Fruit fly (Drosophila melanogaster) whole organism, wandering third instar larva: ENCODE results near the gene Argk2.

Experiments
- Abd-B ChIP-seq: fragments of >200 bp; optimal IDR thresholded peaks from 2 replicates; lab custom pipeline; 2017; ENCODE audit warnings: missing biosample characterization, missing genetic modification characterization
- CG32264 ChIP-seq: fragments of 200-800 bp; sonication (Bioruptor generic); optimal IDR thresholded peaks from 2 replicates; lab custom pipeline; 2016; ENCODE audit warnings: missing biosample characterization, missing genetic modification characterization
- CG9705 ChIP-seq: fragments of 200-800 bp; sonication (Bioruptor generic); optimal IDR thresholded peaks from 2 replicates; lab custom pipeline; 2018; ENCODE audit warnings: missing biosample characterization, mild to moderate bottlenecking, missing genetic modification characterization
- CrebA ChIP-seq: fragments of 200-800 bp; sonication (Bioruptor generic); optimal IDR thresholded peaks from 2 replicates; lab custom pipeline; 2016; ENCODE audit warnings: missing biosample characterization, mild to moderate bottlenecking, missing genetic modification characterization, borderline replicate concordance
- Dfd ChIP-seq: fragments of >200 bp; optimal IDR thresholded peaks from 2 replicates; lab custom pipeline; 2017; ENCODE audit warnings: missing biosample characterization, missing genetic modification characterization
- Dif ChIP-seq: fragments of 200-275, 200-300 bp; sonication (Bioruptor generic); optimal IDR thresholded peaks from 2 replicates; lab custom pipeline; 2018; ENCODE audit warnings: missing biosample characterization, missing genetic modification characterization; ENCODE audit not compliant: partially characterized antibody
- GATAd ChIP-seq: sonication (Bioruptor generic); optimal IDR thresholded peaks from 2 replicates; lab custom pipeline; 2016; ENCODE audit warnings: missing biosample characterization, missing genetic modification characterization
- Hnf4 ChIP-seq: fragments of 200-800 bp; sonication (Bioruptor generic); optimal IDR thresholded peaks from 2 replicates; lab custom pipeline; 2016; ENCODE audit warnings: missing biosample characterization, mild to moderate bottlenecking, missing genetic modification characterization
- Hr78 ChIP-seq: fragments of >200 bp; optimal IDR thresholded peaks from 2 replicates; lab custom pipeline; 2017; ENCODE audit warnings: missing biosample characterization, missing genetic modification characterization
- Hr83 ChIP-seq: fragments of 200-300 bp; sonication (Bioruptor generic); optimal IDR thresholded peaks from 2 replicates; lab custom pipeline; 2016; ENCODE audit warnings: missing biosample characterization, mild to moderate bottlenecking, missing genetic modification characterization, moderate library complexity; ENCODE audit not compliant: poor library complexity, severe bottlenecking
- Jra ChIP-seq: sonication (Bioruptor generic); optimal IDR thresholded peaks from 2 replicates; lab custom pipeline; 2016; ENCODE audit warnings: missing biosample characterization, missing genetic modification characterization
- Mio ChIP-seq: sonication (Bioruptor generic); optimal IDR thresholded peaks from 2 replicates; lab custom pipeline; 2016; ENCODE audit warnings: missing biosample characterization, missing genetic modification characterization
- Myc ChIP-seq: fragments of >200 bp; optimal IDR thresholded peaks from 2 replicates; lab custom pipeline; 2017
- N ChIP-seq: fragments of >200 bp; optimal IDR thresholded peaks from 2 replicates; lab custom pipeline; 2018; ENCODE audit warnings: missing biosample characterization, missing external identifiers, missing genetic modification characterization
- OdsH ChIP-seq: fragments of 200-800 bp; sonication (Bioruptor generic); optimal IDR thresholded peaks from 2 replicates; lab custom pipeline; 2016; ENCODE audit warnings: missing biosample characterization, mild to moderate bottlenecking, missing genetic modification characterization
- Rel ChIP-seq, 2 experiments: fragments of 200-800 bp; sonication (Bioruptor generic) in 1 of 2; optimal IDR thresholded peaks; 2 replicates in 1 of 2; 3 replicates in 1 of 2; lab custom pipeline; 2016 to 2019; ENCODE audit warnings: mild to moderate bottlenecking in 2 of 2, missing biosample characterization in 2 of 2, missing genetic modification characterization in 2 of 2, moderate library complexity in 1 of 2
- Sp1 ChIP-seq: fragments of 200-800 bp; sonication (Bioruptor generic); optimal IDR thresholded peaks from 3 replicates; lab custom pipeline; 2019; ENCODE audit warnings: missing biosample characterization, mild to moderate bottlenecking, missing genetic modification characterization, moderate library complexity
- Vsx2 ChIP-seq: fragments of 200-300, 225-300 bp; sonication (Bioruptor generic); optimal IDR thresholded peaks from 2 replicates; lab custom pipeline; 2018; ENCODE audit warnings: missing biosample characterization, missing genetic modification characterization; ENCODE audit not compliant: partially characterized antibody
- br ChIP-seq: fragments of 200-800 bp; sonication (Bioruptor generic); optimal IDR thresholded peaks from 2 replicates; lab custom pipeline; 2016; ENCODE audit warnings: missing biosample characterization, missing genetic modification characterization
- dl ChIP-seq, 2 experiments: fragments of 175-275, 200-275 bp in 1 of 2; fragments of 200-275 bp in 1 of 2; sonication (Bioruptor generic); optimal IDR thresholded peaks; lab custom pipeline; 2018; ENCODE audit warnings: mild to moderate bottlenecking in 2 of 2, missing biosample characterization in 2 of 2, missing genetic modification characterization in 2 of 2, moderate library complexity in 2 of 2; ENCODE audit not compliant: partially characterized antibody in 2 of 2, insufficient read depth in 1 of 2
- dmrt93B ChIP-seq: fragments of 200-800 bp; sonication (Bioruptor generic); optimal IDR thresholded peaks from 2 replicates; lab custom pipeline; 2018; ENCODE audit warnings: missing biosample characterization, mild to moderate bottlenecking, missing genetic modification characterization
- dsf ChIP-seq: sonication (Bioruptor generic); optimal IDR thresholded peaks from 2 replicates; lab custom pipeline; 2016; ENCODE audit warnings: missing biosample characterization, missing genetic modification characterization, borderline replicate concordance
- ey ChIP-seq: fragments of 200-800 bp; sonication (Bioruptor generic); optimal IDR thresholded peaks from 2 replicates; lab custom pipeline; 2016; ENCODE audit warnings: missing biosample characterization, missing genetic modification characterization
- foxo ChIP-seq, 2 experiments: fragments of 200-800 bp; sonication (Bioruptor generic); optimal IDR thresholded peaks; 2 replicates in 1 of 2; 3 replicates in 1 of 2; lab custom pipeline; 2016 to 2017; ENCODE audit warnings: missing biosample characterization in 2 of 2, missing genetic modification characterization in 2 of 2
- fru ChIP-seq: fragments of 200-800 bp; sonication (Bioruptor generic); optimal IDR thresholded peaks from 3 replicates; lab custom pipeline; 2016; ENCODE audit warnings: missing biosample characterization, mild to moderate bottlenecking, missing genetic modification characterization
- h ChIP-seq: fragments of 200-800 bp; sonication (Bioruptor generic); optimal IDR thresholded peaks from 3 replicates; lab custom pipeline; 2016; ENCODE audit warnings: missing biosample characterization, mild to moderate bottlenecking, missing genetic modification characterization
- jim ChIP-seq: fragments of 175-275, 200-325 bp; sonication (Bioruptor generic); optimal IDR thresholded peaks from 2 replicates; lab custom pipeline; 2016; ENCODE audit warnings: missing biosample characterization, mild to moderate bottlenecking, missing genetic modification characterization
- lola ChIP-seq: fragments of >200 bp; optimal IDR thresholded peaks from 2 replicates; lab custom pipeline; 2017; ENCODE audit warnings: missing biosample characterization, missing genetic modification characterization
- pan ChIP-seq: fragments of >200 bp; optimal IDR thresholded peaks from 2 replicates; lab custom pipeline; 2017
- psq ChIP-seq: fragments of 200-800 bp; sonication (Bioruptor generic); optimal IDR thresholded peaks from 3 replicates; lab custom pipeline; 2017; ENCODE audit warnings: missing biosample characterization, mild to moderate bottlenecking, missing genetic modification characterization, moderate library complexity
- rgr ChIP-seq: fragments of 200-800 bp; sonication (Bioruptor generic); optimal IDR thresholded peaks from 3 replicates; lab custom pipeline; 2016; ENCODE audit warnings: missing biosample characterization, mild to moderate bottlenecking, missing genetic modification characterization
- sage ChIP-seq: fragments of 200-800 bp; sonication (Bioruptor generic); optimal IDR thresholded peaks from 2 replicates; lab custom pipeline; 2016; ENCODE audit warnings: missing biosample characterization, mild to moderate bottlenecking, missing genetic modification characterization
- sv ChIP-seq: fragments of 200-800 bp; sonication (Bioruptor generic); optimal IDR thresholded peaks from 3 replicates; lab custom pipeline; 2016; ENCODE audit warnings: missing biosample characterization, missing genetic modification characterization
- tai ChIP-seq: sonication (Bioruptor generic); optimal IDR thresholded peaks from 2 replicates; lab custom pipeline; 2016; ENCODE audit warnings: missing biosample characterization, missing genetic modification characterization
- usp ChIP-seq: fragments of >200 bp; optimal IDR thresholded peaks from 2 replicates; lab custom pipeline; 2017; ENCODE audit warnings: missing biosample characterization, missing genetic modification characterization
- woc ChIP-seq: sonication (Bioruptor generic); optimal IDR thresholded peaks from 2 replicates; lab custom pipeline; 2016; ENCODE audit warnings: missing biosample characterization, mild to moderate bottlenecking, missing genetic modification characterization

The Argk2 gene

dm6 chr3L:9057429-9058088, 10.3 kb downstream of the Argk2 start (continued):
- TF ChIP-seq Rel (GFP tag; optimal IDR thresholded peaks at IDR 0.05; lab: Kevin White, UChicago) (peak; percentile 90), Rel (tag; optimal IDR thresholded peaks at IDR 0.05; lab: Kevin White, UChicago) (peak; percentile 87), dmrt93B (GFP tag; lab: Kevin White, UChicago) (peak; percentile 93), jim (GFP tag; lab: Kevin White, UChicago) (no peak), Hr78 (GFP tag; lab: Kevin White, UChicago) (no peak), h (GFP tag; lab: Kevin White, UChicago) (peak; percentile 98), tai (GFP tag; lab: Kevin White, UChicago) (no peak), fru (GFP tag; lab: Kevin White, UChicago) (peak; percentile 98), Abd-B (no peak), sv (GFP tag; lab: Kevin White, UChicago) (peak; percentile 73), usp (no peak), rgr (GFP tag; lab: Kevin White, UChicago) (peak; percentile 98), Dfd (GFP tag; lab: Kevin White, UChicago) (no peak), Myc (no peak), Dif (GFP tag; lab: Kevin White, UChicago) (peak; percentile 39), Hnf4 (GFP tag; lab: Kevin White, UChicago) (peak; percentile 95), GATAd (peak; percentile 76), pan (lab: Kevin White, UChicago) (no peak)

dm6 chr3L:9059611-9060203, 12.5 kb downstream of the Argk2 start:
- TF ChIP-seq Jra (GFP tag; lab: Kevin White, UChicago): no peak
- no peak for TF ChIP-seq h (GFP tag; lab: Kevin White, UChicago)
- no peak for TF ChIP-seq Myc
- no peak for TF ChIP-seq fru (GFP tag; lab: Kevin White, UChicago)
- TF ChIP-seq Mio (GFP tag; lab: Kevin White, UChicago): no peak
- TF ChIP-seq CrebA (GFP tag; lab: Kevin White, UChicago): no peak
- no peak for TF ChIP-seq usp
- TF ChIP-seq N (GFP tag; lab: Kevin White, UChicago): no peak
- no peak for TF ChIP-seq foxo (GFP tag; optimal IDR thresholded peaks at IDR 0.05; lab: Kevin White, UChicago)
- TF ChIP-seq dsf (GFP tag; lab: Kevin White, UChicago): no peak
- no peak for TF ChIP-seq OdsH (GFP tag; lab: Kevin White, UChicago)
- no peak for TF ChIP-seq pan (lab: Kevin White, UChicago)
- no peak for TF ChIP-seq sage (GFP tag; lab: Kevin White, UChicago)
- no peak for TF ChIP-seq rgr (GFP tag; lab: Kevin White, UChicago)
- TF ChIP-seq CG32264 (GFP tag; lab: Kevin White, UChicago): no peak
- TF ChIP-seq GATAd: no peak
- no peak for TF ChIP-seq psq (GFP tag; lab: Kevin White, UChicago)
- TF ChIP-seq jim (GFP tag; lab: Kevin White, UChicago): no peak
- TF ChIP-seq Vsx2 (GFP tag; lab: Kevin White, UChicago): no peak

- TF ChIP-seq br (GFP tag; lab: Kevin White, UChicago): no peak
- TF ChIP-seq woc (GFP tag; lab: Kevin White, UChicago): no peak
- TF ChIP-seq h (GFP tag; lab: Kevin White, UChicago): no peak
- no peak for TF ChIP-seq N (GFP tag; lab: Kevin White, UChicago)
- TF ChIP-seq lola (GFP tag; lab: Kevin White, UChicago): no peak
- TF ChIP-seq sv (GFP tag; lab: Kevin White, UChicago): no peak
- no peak for TF ChIP-seq dl (GFP tag; optimal IDR thresholded peaks at IDR 0.05; lab: Kevin White, UChicago; ENCODE audit: insufficient read depth in 1 of 2, partially characterized antibody in 2 of 2)
- TF ChIP-seq Sp1: no peak
- TF ChIP-seq Hnf4 (GFP tag; lab: Kevin White, UChicago): no peak
- no peak for TF ChIP-seq Myc
- no peak for TF ChIP-seq ey (GFP tag; lab: Kevin White, UChicago)
- TF ChIP-seq Mio (GFP tag; lab: Kevin White, UChicago): no peak
- TF ChIP-seq CG9705: no peak
- no peak for TF ChIP-seq dsf (GFP tag; lab: Kevin White, UChicago)
- no peak for TF ChIP-seq tai (GFP tag; lab: Kevin White, UChicago)
- no peak for TF ChIP-seq Hr83 (GFP tag; lab: Kevin White, UChicago)
- no peak for TF ChIP-seq rgr (GFP tag; lab: Kevin White, UChicago)
- no peak for TF ChIP-seq GATAd
- no peak for TF ChIP-seq Dfd (GFP tag; lab: Kevin White, UChicago)
- TF ChIP-seq, all 38 proteins: peak for 0
Observed at dm6 chr3L:9061449-9061848, 14.2 kb downstream of the Argk2 start.
